Fruit fly (Drosophila melanogaster) whole organism, embryonic: ENCODE results near the gene CG17177.

ENCODE experiments used
- Ada2b ChIP-seq: fragments of 200-800 bp; sonication (Bioruptor generic); IDR thresholded peaks from 2 replicates; pipeline ENCODE4 v1.3.6; 2022; ENCODE audit warnings: missing biosample characterization, missing genetic modification characterization
- CG10147 ChIP-seq: fragments of 200-800 bp; sonication (Bioruptor generic); optimal IDR thresholded peaks from 2 replicates; lab custom pipeline; 2019; ENCODE audit warnings: missing biosample characterization, mild to moderate bottlenecking, missing genetic modification characterization, moderate library complexity
- CG10654 ChIP-seq: fragments of 200-800 bp; sonication (Bioruptor generic); optimal IDR thresholded peaks from 2 replicates; lab custom pipeline; 2016; ENCODE audit warnings: missing biosample characterization, missing genetic modification characterization
- CG11247 ChIP-seq: fragments of 200-800 bp; sonication (Bioruptor generic); IDR thresholded peaks from 2 replicates; pipeline ENCODE4 v1.3.6; 2022; ENCODE audit warnings: missing biosample characterization, missing genetic modification characterization
- CG11456 ChIP-seq: fragments of 200-800 bp; sonication (Bioruptor generic); IDR thresholded peaks from 3 replicates; pipeline ENCODE4 v1.3.6; 2022; ENCODE audit warnings: missing biosample characterization, missing genetic modification characterization
- CG12236 ChIP-seq: fragments of 200-800 bp; sonication (Bioruptor generic); optimal IDR thresholded peaks from 2 replicates; lab custom pipeline; 2016; ENCODE audit warnings: missing biosample characterization, missing genetic modification characterization
- CG12391 ChIP-seq: fragments of 200-800 bp; sonication (Bioruptor generic); optimal IDR thresholded peaks from 3 replicates; lab custom pipeline; 2018; ENCODE audit warnings: missing biosample characterization, mild to moderate bottlenecking, missing genetic modification characterization, moderate library complexity
- CG14014 ChIP-seq: fragments of 200-800 bp; sonication (Bioruptor generic); IDR thresholded peaks from 2 replicates; pipeline ENCODE4 v1.3.6; 2022; ENCODE audit warnings: missing biosample characterization, missing genetic modification characterization
- CG14441 ChIP-seq: fragments of 200-800 bp; sonication (Bioruptor generic); IDR thresholded peaks from 2 replicates; pipeline ENCODE4 v1.3.6; 2022; ENCODE audit warnings: missing biosample characterization, missing genetic modification characterization
- CG15269 ChIP-seq: fragments of 200-800 bp; sonication (Bioruptor generic); optimal IDR thresholded peaks from 2 replicates; lab custom pipeline; 2018; ENCODE audit warnings: missing biosample characterization, mild to moderate bottlenecking, missing genetic modification characterization, moderate library complexity
- CG17359 ChIP-seq: fragments of 200-800 bp; sonication (Bioruptor generic); optimal IDR thresholded peaks from 3 replicates; lab custom pipeline; 2018; ENCODE audit warnings: missing biosample characterization, mild to moderate bottlenecking, missing genetic modification characterization, moderate library complexity
- CG17912 ChIP-seq: fragments of 200-800 bp; sonication (Bioruptor generic); optimal IDR thresholded peaks from 2 replicates; lab custom pipeline; 2018; ENCODE audit warnings: missing biosample characterization, mild to moderate bottlenecking, missing genetic modification characterization
- CG18764 ChIP-seq: fragments of 200-800 bp; sonication (Bioruptor generic); optimal IDR thresholded peaks from 3 replicates; lab custom pipeline; 2016; ENCODE audit warnings: missing biosample characterization, missing genetic modification characterization
- CG3163 ChIP-seq: fragments of 200-800 bp; sonication (Bioruptor generic); optimal IDR thresholded peaks from 3 replicates; lab custom pipeline; 2016; ENCODE audit warnings: missing biosample characterization, missing genetic modification characterization
- CG4328 ChIP-seq: fragments of 200-800 bp; sonication (Bioruptor generic); optimal IDR thresholded peaks from 3 replicates; lab custom pipeline; 2017; ENCODE audit warnings: missing biosample characterization, missing genetic modification reagents, missing genetic modification characterization
- CG7745 ChIP-seq: fragments of 200-800 bp; sonication (Bioruptor generic); optimal IDR thresholded peaks from 2 replicates; lab custom pipeline; 2018; ENCODE audit warnings: missing biosample characterization, mild to moderate bottlenecking, missing genetic modification characterization, moderate library complexity
- CG7928 ChIP-seq: fragments of 200-800 bp; sonication (Bioruptor generic); optimal IDR thresholded peaks from 2 replicates; lab custom pipeline; 2017; ENCODE audit warnings: missing biosample characterization, mild to moderate bottlenecking, missing genetic modification characterization
- CG8281 ChIP-seq: fragments of 200-800 bp; sonication (Bioruptor generic); optimal IDR thresholded peaks from 2 replicates; lab custom pipeline; 2018; ENCODE audit warnings: missing biosample characterization, mild to moderate bottlenecking, missing genetic modification characterization, moderate library complexity
- CG9932 ChIP-seq: fragments of 200-800 bp; sonication (Bioruptor generic); IDR thresholded peaks from 2 replicates; pipeline ENCODE4 v1.3.6; 2022; ENCODE audit warnings: missing biosample characterization, missing genetic modification characterization
- CTCF ChIP-seq: fragments of 200-800 bp; sonication (Bioruptor generic); optimal IDR thresholded peaks from 2 replicates; lab custom pipeline; 2017; ENCODE audit warnings: missing biosample characterization, mild to moderate bottlenecking, missing genetic modification characterization, moderate library complexity
- Ets65A ChIP-seq: fragments of 200-800 bp; sonication (Bioruptor generic); peaks from one replicate; lab custom pipeline; 2016; ENCODE audit warnings: missing biosample characterization, missing genetic modification characterization
- H2.0 ChIP-seq: fragments of 200-800 bp; sonication (Bioruptor generic); IDR thresholded peaks from 2 replicates; pipeline ENCODE4 v1.3.6; 2022; ENCODE audit warnings: missing biosample characterization, missing genetic modification characterization
- Hr39 ChIP-seq: fragments of >200 bp; optimal IDR thresholded peaks from 2 replicates; lab custom pipeline; 2017
- Jarid2 ChIP-seq: fragments of 200-800 bp; sonication (Bioruptor generic); optimal IDR thresholded peaks from 3 replicates; lab custom pipeline; 2017; ENCODE audit warnings: mild to moderate bottlenecking, missing biosample characterization, missing genetic modification reagents, missing genetic modification characterization
- Med ChIP-seq: fragments of 200-800 bp; sonication (Bioruptor generic); peaks from one replicate; lab custom pipeline; 2016; ENCODE audit warnings: missing biosample characterization, missing genetic modification characterization, mild to moderate bottlenecking, inconsistent platforms, moderate library complexity
- Myb ChIP-seq: fragments of 200-800 bp; sonication (Bioruptor generic); optimal IDR thresholded peaks from 2 replicates; lab custom pipeline; 2016; ENCODE audit warnings: missing biosample characterization, missing genetic modification characterization
- Ravus ChIP-seq: fragments of 200-800 bp; sonication (Bioruptor generic); IDR thresholded peaks from 2 replicates; pipeline ENCODE4 v1.3.6; 2022; ENCODE audit warnings: missing biosample characterization, missing genetic modification characterization
- Scr ChIP-seq: fragments of 200-800 bp; sonication (Bioruptor generic); IDR thresholded peaks from 2 replicates; pipeline ENCODE4 v1.3.6; 2022; ENCODE audit warnings: missing biosample characterization, missing genetic modification characterization; ENCODE audit not compliant: partially characterized antibody
- Sry-β ChIP-seq: fragments of 200-800 bp; sonication (Bioruptor generic); optimal IDR thresholded peaks from 2 replicates; lab custom pipeline; 2018; ENCODE audit warnings: missing biosample characterization, mild to moderate bottlenecking, missing genetic modification characterization, moderate library complexity
- Taf1 ChIP-seq: fragments of 200-800 bp; sonication (Bioruptor generic); IDR thresholded peaks from 2 replicates; pipeline ENCODE4 v1.3.6; 2022; ENCODE audit warnings: missing biosample characterization, missing genetic modification characterization
- Trl ChIP-seq, 3 experiments: fragments of >200 bp in 2 of 3; fragments of 200-800 bp in 1 of 3; sonication (Bioruptor generic) in 1 of 3; optimal IDR thresholded peaks; 2 replicates in 1 of 3; 3 replicates in 2 of 3; lab custom pipeline; 2016 to 2017; ENCODE audit warnings: missing biosample characterization in 1 of 3, missing genetic modification characterization in 1 of 3
- YL-1 ChIP-seq: fragments of 200-800 bp; sonication (Bioruptor generic); optimal IDR thresholded peaks from 3 replicates; lab custom pipeline; 2017; ENCODE audit warnings: missing biosample characterization, mild to moderate bottlenecking, missing genetic modification characterization
- bcd ChIP-seq: fragments of 200-800 bp; sonication (Bioruptor generic); optimal IDR thresholded peaks from 2 replicates; lab custom pipeline; 2017; ENCODE audit warnings: missing biosample characterization, mild to moderate bottlenecking, missing genetic modification characterization
- chinmo ChIP-seq: fragments of 200-800 bp; sonication (Bioruptor generic); IDR thresholded peaks from 4 replicates; pipeline ENCODE4 v1.3.6; 2022; ENCODE audit warnings: missing biosample characterization, missing genetic modification characterization; ENCODE audit not compliant: partially characterized antibody
- croc ChIP-seq: fragments of 200-800 bp; sonication (Bioruptor generic); conservative IDR thresholded peaks from 3 replicates; pipeline ENCODE4 v1.3.6; 2022; ENCODE audit warnings: missing biosample characterization, missing genetic modification characterization
- cwo ChIP-seq: fragments of 200-800 bp; sonication (Bioruptor generic); optimal IDR thresholded peaks from 3 replicates; lab custom pipeline; 2017; ENCODE audit warnings: missing biosample characterization, missing genetic modification characterization, mild to moderate bottlenecking, moderate library complexity, missing genetic modification reagents
- dmrt11E ChIP-seq: fragments of 200-800 bp; sonication (Bioruptor generic); optimal IDR thresholded peaks from 3 replicates; lab custom pipeline; 2018; ENCODE audit warnings: missing biosample characterization, mild to moderate bottlenecking, missing genetic modification characterization, moderate library complexity
- dysf ChIP-seq: fragments of 200-800 bp; sonication (Bioruptor generic); IDR thresholded peaks from 3 replicates; pipeline ENCODE4 v1.3.6; 2022; ENCODE audit warnings: missing biosample characterization, missing genetic modification characterization
- emc ChIP-seq: fragments of 200-800 bp; sonication (Bioruptor generic); optimal IDR thresholded peaks from 2 replicates; lab custom pipeline; 2016; ENCODE audit warnings: missing biosample characterization, missing genetic modification characterization
- esg ChIP-seq: fragments of 200-800 bp; sonication (Bioruptor generic); conservative IDR thresholded peaks from 2 replicates; pipeline ENCODE4 v1.3.6; 2022; ENCODE audit warnings: missing biosample characterization, missing genetic modification characterization
- fd64A ChIP-seq: fragments of 200-800 bp; sonication (Bioruptor generic); optimal IDR thresholded peaks from 3 replicates; lab custom pipeline; 2018; ENCODE audit warnings: missing biosample characterization, mild to moderate bottlenecking, missing genetic modification characterization
- fru ChIP-seq: fragments of >200 bp; optimal IDR thresholded peaks from 2 replicates; lab custom pipeline; 2017
- hb ChIP-seq: fragments of 200-800 bp; sonication (Bioruptor generic); IDR thresholded peaks from 3 replicates; pipeline ENCODE4 v1.3.6; 2022; ENCODE audit warnings: missing biosample characterization, missing genetic modification characterization; ENCODE audit not compliant: partially characterized antibody
- klu ChIP-seq: fragments of 200-800 bp; sonication (Bioruptor generic); IDR thresholded peaks from 2 replicates; pipeline ENCODE4 v1.3.6; 2022; ENCODE audit warnings: missing biosample characterization, missing genetic modification characterization
- luna ChIP-seq: fragments of 200-800 bp; sonication (Bioruptor generic); optimal IDR thresholded peaks from 2 replicates; lab custom pipeline; 2016; ENCODE audit warnings: missing biosample characterization, missing genetic modification characterization
- mam ChIP-seq: fragments of 200-800 bp; sonication (Bioruptor generic); optimal IDR thresholded peaks from 3 replicates; lab custom pipeline; 2016; ENCODE audit warnings: missing biosample characterization, missing genetic modification characterization
- scrt ChIP-seq: fragments of 200-800 bp; sonication (Bioruptor generic); optimal IDR thresholded peaks from 2 replicates; lab custom pipeline; 2018; ENCODE audit warnings: missing biosample characterization, mild to moderate bottlenecking, missing genetic modification characterization, moderate library complexity
- sisA ChIP-seq: fragments of 200-800 bp; sonication (Bioruptor generic); IDR thresholded peaks from 2 replicates; pipeline ENCODE4 v1.3.6; 2022; ENCODE audit warnings: missing biosample characterization, missing genetic modification characterization
- trh ChIP-seq: fragments of 200-800 bp; sonication (Bioruptor generic); optimal IDR thresholded peaks from 2 replicates; lab custom pipeline; 2016; ENCODE audit warnings: missing biosample characterization, missing genetic modification characterization
- twi ChIP-seq: fragments of 200-800 bp; optimal IDR thresholded peaks from 2 replicates; lab custom pipeline; 2019; ENCODE audit warnings: missing biosample characterization, mild to moderate bottlenecking, missing genetic modification characterization, moderate library complexity
- wor ChIP-seq: fragments of 200-800 bp; sonication (Bioruptor generic); IDR thresholded peaks from 2 replicates; pipeline ENCODE4 v1.3.6; 2022; ENCODE audit warnings: missing biosample characterization, missing genetic modification characterization

The CG17177 gene

DNA sequence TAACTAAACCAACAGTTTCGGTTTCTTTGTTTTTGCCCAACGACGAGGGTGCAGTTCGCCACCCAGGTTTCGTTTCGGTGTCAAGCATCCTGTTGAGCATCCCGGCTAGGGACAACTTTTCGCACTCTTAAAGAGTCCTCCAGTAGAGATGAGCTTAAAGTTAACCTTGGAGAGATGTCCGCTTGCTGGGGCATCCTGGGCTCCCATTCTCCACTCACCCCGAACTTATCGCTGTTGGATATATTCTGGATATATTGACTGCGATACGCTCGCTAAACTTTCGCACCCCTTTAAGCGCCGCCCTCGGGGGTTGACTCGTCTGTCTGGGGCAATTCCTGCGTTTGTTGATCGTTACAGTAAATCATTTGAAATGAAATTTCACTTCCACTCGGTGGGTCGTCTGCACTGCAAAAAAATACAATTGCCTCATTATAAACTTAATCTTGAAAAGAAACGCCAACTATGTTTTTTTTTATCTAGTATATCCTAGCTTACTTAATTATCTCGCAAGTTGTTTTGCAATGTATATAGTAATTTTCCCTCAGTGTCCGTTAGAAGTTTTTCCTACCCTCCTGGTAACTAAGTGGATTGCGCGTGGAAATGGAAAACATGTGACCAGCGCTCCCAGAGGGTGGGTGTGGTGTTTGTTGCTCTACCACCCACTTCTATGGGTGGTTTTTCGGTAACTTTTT lies 39.8 kb downstream of the CG17177 start (continued):
- peak; percentile 88 for TF ChIP-seq CG12391 (tag; lab: Kevin White, UChicago)
- peak; percentile 47 for TF ChIP-seq CG18764 (GFP tag; lab: Kevin White, UChicago)
- no peak for TF ChIP-seq Jarid2 (GFP tag; lab: Kevin White, UChicago)
- peak; percentile 64 for TF ChIP-seq Ada2b (GFP tag; lab: Robert Waterston, UW)
- peak; percentile 87 for TF ChIP-seq dysf (GFP tag; lab: Robert Waterston, UW)
- TF ChIP-seq Med, result peak; percentile 94
- TF ChIP-seq CG14441 (GFP tag; lab: Robert Waterston, UW), result peak; percentile 87
- TF ChIP-seq CG4328 (GFP tag; lab: Kevin White, UChicago), result peak; percentile 58
- peak; percentile 78 for TF ChIP-seq mam (GFP tag; lab: Kevin White, UChicago)
- TF ChIP-seq CG17912 (GFP tag; lab: Kevin White, UChicago), result no peak
- TF ChIP-seq emc, result peak; percentile 56
- TF ChIP-seq CG17359 (tag; lab: Kevin White, UChicago), result peak; percentile 89
- TF ChIP-seq H2.0 (GFP tag; lab: Robert Waterston, UW), result peak; percentile 82
- peak; percentile 70 for TF ChIP-seq CG9932 (GFP tag; lab: Robert Waterston, UW)
- TF ChIP-seq Trl (optimal IDR thresholded peaks at IDR 0.05; lab: Kevin White, UChicago), result no peak
- peak; percentile 82 for TF ChIP-seq Trl (GFP tag; optimal IDR thresholded peaks at IDR 0.05; lab: Kevin White, UChicago)
- TF ChIP-seq fru (lab: Kevin White, UChicago), result no peak
- TF ChIP-seq CG15269 (tag; lab: Kevin White, UChicago), result peak; percentile 86
- TF ChIP-seq cwo (GFP tag; lab: Kevin White, UChicago), result peak; percentile 79
- TF ChIP-seq CG11247 (GFP tag; lab: Robert Waterston, UW), result peak; percentile 82
- peak; percentile 59 for TF ChIP-seq klu (GFP tag; lab: Robert Waterston, UW)
- TF ChIP-seq wor (GFP tag; lab: Robert Waterston, UW), result 0 out of 2 replicates have a peak, but pooled peaks have one; percentile 54
- TF ChIP-seq hb (GFP tag; lab: Robert Waterston, UW), result no peak
- TF ChIP-seq CG8281 (tag; lab: Kevin White, UChicago), result peak; percentile 45
- TF ChIP-seq CG3163 (GFP tag; lab: Kevin White, UChicago), result peak; percentile 52
- TF ChIP-seq bcd (GFP tag; lab: Kevin White, UChicago), result peak; percentile 77
- peak; percentile 32 for TF ChIP-seq twi (tag; lab: Kevin White, UChicago)
- peak; percentile 12 for TF ChIP-seq CG7928 (GFP tag; lab: Kevin White, UChicago)
- TF ChIP-seq Ravus (GFP tag; lab: Robert Waterston, UW), result peak; percentile 59
- TF ChIP-seq Hr39 (lab: Kevin White, UChicago), result no peak
- no peak for TF ChIP-seq chinmo (GFP tag; lab: Robert Waterston, UW)
- peak; percentile 16 for TF ChIP-seq YL-1 (GFP tag; lab: Kevin White, UChicago)
- TF ChIP-seq Sry-β (GFP tag; lab: Kevin White, UChicago), result no peak
- peak; percentile 72 for TF ChIP-seq CG10147 (GFP tag; lab: Kevin White, UChicago)
- peak; percentile 86 for TF ChIP-seq sisA (GFP tag; lab: Robert Waterston, UW)
- TF ChIP-seq Ets65A (GFP tag; lab: Kevin White, UChicago), result peak; percentile 95
- no peak for TF ChIP-seq Scr (GFP tag; lab: Robert Waterston, UW)
- TF ChIP-seq CTCF (GFP tag; lab: Kevin White, UChicago), result peak; percentile 22
- no peak for TF ChIP-seq fd64A (GFP tag; lab: Kevin White, UChicago)
- TF ChIP-seq CG12236, result peak; percentile 57
- TF ChIP-seq Taf1 (GFP tag; lab: Robert Waterston, UW), result peak; percentile 51; the same call in 1 of the 2 replicates
- peak; percentile 78 for TF ChIP-seq scrt (GFP tag; lab: Kevin White, UChicago)
- peak; percentile 76 for TF ChIP-seq esg
- TF ChIP-seq Myb (GFP tag; lab: Kevin White, UChicago), result peak; percentile 60
- TF ChIP-seq CG14014, result peak; percentile 86
- TF ChIP-seq croc (GFP tag; lab: Robert Waterston, UW), result peak; percentile 71
- peak; percentile 73 for TF ChIP-seq dmrt11E
- no peak for TF ChIP-seq trh (GFP tag; lab: Kevin White, UChicago)
- peak; percentile 64 for TF ChIP-seq CG10654 (GFP tag; lab: Kevin White, UChicago)
- TF ChIP-seq CG11456 (GFP tag; lab: Robert Waterston, UW), result peak; percentile 79; the same call in 2 of the 3 replicates
- no peak for TF ChIP-seq luna (GFP tag; lab: Kevin White, UChicago)
- peak; percentile 55 for TF ChIP-seq CG7745 (tag; lab: Kevin White, UChicago)
